Fruit fly (Drosophila melanogaster): ENCODE results near the gene LysP.

LysP gene

DNA sequence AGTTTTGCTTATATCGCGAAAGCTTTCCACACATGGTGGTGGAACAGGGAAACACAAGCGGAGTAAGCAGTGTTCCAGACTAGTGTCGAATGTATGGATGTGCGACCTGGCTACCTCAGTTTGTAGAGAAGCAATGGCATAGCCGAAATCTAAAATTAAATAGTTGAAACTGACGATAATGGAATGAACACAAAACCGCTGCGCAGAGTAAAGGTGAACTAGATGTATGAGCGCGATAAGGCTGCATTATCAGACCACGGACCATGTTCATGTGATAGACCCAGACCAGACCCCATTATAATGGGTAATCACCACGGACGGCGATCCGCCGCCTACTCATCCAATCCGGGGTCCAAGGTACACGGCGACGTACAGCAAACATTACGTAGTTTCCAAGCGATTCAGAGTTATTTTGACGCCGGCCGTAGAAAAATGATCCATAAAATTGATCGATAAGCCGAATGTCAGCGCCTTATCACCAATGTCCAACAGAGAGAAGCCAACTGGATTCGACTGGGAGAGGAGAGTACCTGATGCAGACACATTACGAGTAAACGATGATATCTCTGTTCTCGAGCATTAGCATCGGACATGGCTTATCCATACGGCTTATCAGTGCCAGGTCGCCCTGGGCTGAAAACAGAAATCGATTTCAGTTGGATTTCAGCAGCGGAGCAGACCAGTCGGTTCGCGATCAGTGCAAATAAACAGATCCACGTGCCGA lies 29.4 kb downstream of the LysP start, which contains the start of gene CG13912 (continued):
- TF ChIP-seq CG9139 (GFP tag; optimal IDR thresholded peaks at IDR 0.05) (peak; percentile 54), CG10631 (GFP tag; optimal IDR thresholded peaks at IDR 0.05) (no peak), Lpt (GFP tag; optimal IDR thresholded peaks at IDR 0.05) (no peak), ss (GFP tag; optimal IDR thresholded peaks at IDR 0.05) (peak; percentile 67 to 72), Ets21C (GFP tag; optimal IDR thresholded peaks at IDR 0.05) (no peak), CG6276 (GFP tag; optimal IDR thresholded peaks at IDR 0.05) (peak; percentile 59), Hr4 (GFP tag; optimal IDR thresholded peaks at IDR 0.05) (no peak), svp (GFP tag) (peak; percentile 94), CG6854 (GFP tag; optimal IDR thresholded peaks at IDR 0.05) (peak; percentile 54), CG1621 (tag; optimal IDR thresholded peaks at IDR 0.05) (no peak), fkh (GFP tag; optimal IDR thresholded peaks at IDR 0.05) (peak; percentile 48), CG8319 (GFP tag; optimal IDR thresholded peaks at IDR 0.05) (no peak), CG6163 (GFP tag; IDR thresholded peaks at IDR 0.05) (no peak), CG3032 (tag; optimal IDR thresholded peaks at IDR 0.05) (no peak), vri (GFP tag; optimal IDR thresholded peaks at IDR 0.05) (peak; percentile 62), CG16779 (tag; optimal IDR thresholded peaks at IDR 0.05) (peak; percentile 1)

DNA sequence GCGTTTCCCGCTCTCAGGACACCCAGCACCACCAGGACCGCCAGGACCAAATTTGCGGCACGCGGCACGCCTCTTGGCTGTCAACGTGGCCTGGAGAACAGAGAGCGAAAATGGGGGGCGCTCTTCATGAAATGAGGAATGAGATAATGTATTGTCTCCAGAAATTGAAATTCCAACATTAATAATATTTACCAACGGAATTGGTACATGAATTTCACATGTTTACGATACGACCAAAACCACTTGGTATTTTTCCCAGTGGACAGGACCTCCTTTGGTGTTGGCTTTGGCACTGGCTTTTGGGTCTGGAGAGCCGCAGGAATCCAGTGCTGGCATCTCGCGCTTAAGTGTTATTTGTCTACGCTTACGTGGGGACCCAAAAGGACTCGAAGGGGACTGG lies 35.0 kb downstream of the LysP start:
- TF ChIP-seq fd85E (GFP tag; optimal IDR thresholded peaks at IDR 0.05) (no peak), Met (GFP tag; optimal IDR thresholded peaks at IDR 0.05) (peak; percentile 32), CG10669 (GFP tag; optimal IDR thresholded peaks at IDR 0.05) (peak; percentile 1), Smox (GFP tag; optimal IDR thresholded peaks at IDR 0.05) (peak; percentile 2), Hr38 (GFP tag; optimal IDR thresholded peaks at IDR 0.05) (no peak), topi (GFP tag; optimal IDR thresholded peaks at IDR 0.05) (no peak), svp (GFP tag) (no peak), acj6 (GFP tag; optimal IDR thresholded peaks at IDR 0.05) (no peak), Sox14 (GFP tag; optimal IDR thresholded peaks at IDR 0.05) (peak; percentile 9), Blimp-1 (GFP tag; optimal IDR thresholded peaks at IDR 0.05) (no peak), CG32006 (GFP tag; optimal IDR thresholded peaks at IDR 0.05) (peak; percentile 28), Sox102F (GFP tag; optimal IDR thresholded peaks at IDR 0.05) (no peak), Eip75B (GFP tag; optimal IDR thresholded peaks at IDR 0.05) (no peak), fd59A (GFP tag; optimal IDR thresholded peaks at IDR 0.05) (peak; percentile 16), Hr39 (GFP tag; optimal IDR thresholded peaks at IDR 0.05) (peak; percentile 13), CG6792 (GFP tag; optimal IDR thresholded peaks at IDR 0.05) (peak; percentile 10), esn (GFP tag; optimal IDR thresholded peaks at IDR 0.05) (peak; percentile 25), OdsH (GFP tag; optimal IDR thresholded peaks at IDR 0.05) (peak; percentile 15), Sox15 (GFP tag; optimal IDR thresholded peaks at IDR 0.05) (peak; percentile 0), CG3032 (tag; optimal IDR thresholded peaks at IDR 0.05) (peak; percentile 23), CG34406 (GFP tag; optimal IDR thresholded peaks at IDR 0.05) (peak; percentile 14), vri (GFP tag; optimal IDR thresholded peaks at IDR 0.05) (no peak), CG15336 (GFP tag; IDR thresholded peaks at IDR 0.05) (peak; percentile 30; the same call in 1 of the 2 replicates), pdm3 (GFP tag; optimal IDR thresholded peaks at IDR 0.05) (peak; percentile 0), salr (GFP tag; optimal IDR thresholded peaks at IDR 0.05) (no peak), Ets96B (tag; optimal IDR thresholded peaks at IDR 0.05) (peak; percentile 7), net (GFP tag; optimal IDR thresholded peaks at IDR 0.05) (no peak), Gug (GFP tag; IDR thresholded peaks at IDR 0.05) (no peak), CG6163 (GFP tag; IDR thresholded peaks at IDR 0.05) (no peak), CG31627 (GFP tag; optimal IDR thresholded peaks at IDR 0.05) (peak; percentile 1), Hr4 (GFP tag; optimal IDR thresholded peaks at IDR 0.05) (no peak), Eip78C (GFP tag) (no peak), lz (GFP tag; optimal IDR thresholded peaks at IDR 0.05) (peak; percentile 5)
